Worm (Caenorhabditis elegans): ENCODE results near the gene uvs-1.

uvs-1 gene

DNA sequence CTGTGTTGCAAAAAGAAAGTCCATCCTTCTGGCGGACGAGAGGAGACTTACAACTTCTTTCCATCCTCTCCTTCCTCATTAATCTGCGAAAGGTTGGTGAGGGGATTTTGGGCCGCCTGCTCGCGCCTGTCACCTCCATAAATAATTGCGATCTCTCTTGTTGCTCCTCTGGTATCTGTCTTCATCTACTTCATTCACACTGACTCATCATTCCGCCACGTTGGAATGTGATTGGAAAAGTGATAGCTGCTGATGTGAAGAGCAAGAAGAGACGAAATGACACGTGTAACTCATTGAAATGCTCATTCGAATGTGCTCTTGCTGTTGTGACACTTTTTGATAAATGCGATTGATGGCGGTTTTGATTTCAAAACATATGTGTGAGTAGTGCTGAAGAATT, 18.6 kb upstream of the uvs-1 start:
- TF ChIP-seq mab-5 (tag; optimal IDR thresholded peaks at IDR 0.05) (peak; percentile 56), egl-27 (tag; optimal IDR thresholded peaks at IDR 0.05) (peak; percentile 19), crh-2 (tag; optimal IDR thresholded peaks at IDR 0.05) (peak; percentile 60), nhr-129 (tag; optimal IDR thresholded peaks at IDR 0.05) (peak; percentile 84), sma-9 (GFP tag; optimal IDR thresholded peaks at IDR 0.05) (peak; percentile 32), sma-9 (tag; optimal IDR thresholded peaks at IDR 0.05) (no peak), unc-55 (GFP tag; optimal IDR thresholded peaks at IDR 0.05) (no peak), nhr-10 (tag; optimal IDR thresholded peaks at IDR 0.05) (no peak), C34F6.9 (tag; optimal IDR thresholded peaks at IDR 0.05) (peak; percentile 37), lsy-2 (tag; optimal IDR thresholded peaks at IDR 0.05) (peak in 1 of 2 experiments; percentile 57), unc-62 (GFP tag; optimal IDR thresholded peaks at IDR 0.05) (peak; percentile 8), F13H6.1 (tag; optimal IDR thresholded peaks at IDR 0.05) (peak; percentile 82), nhr-77 (tag; optimal IDR thresholded peaks at IDR 0.05) (no peak), ceh-16 (tag; optimal IDR thresholded peaks at IDR 0.05) (no peak)

DNA sequence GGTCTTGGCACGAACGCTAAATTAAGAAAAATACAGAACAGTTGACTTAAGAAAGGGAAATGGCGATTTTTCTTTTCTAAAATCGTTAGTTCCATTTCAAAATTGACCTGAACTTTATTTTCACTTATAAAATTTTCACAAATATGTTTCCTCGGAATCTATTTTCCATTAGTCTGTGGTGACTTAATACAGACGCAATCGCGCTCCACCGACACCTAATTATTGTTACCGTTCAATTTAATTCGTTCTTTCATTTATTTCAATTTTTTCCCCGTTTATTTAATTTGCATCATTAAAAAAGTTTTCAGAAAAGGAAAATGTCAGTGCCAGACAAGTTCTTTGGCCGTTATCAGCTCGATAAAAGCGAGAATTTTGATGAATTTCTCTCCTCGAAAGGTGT, 16.3 kb upstream of the uvs-1 start, which contains the start of gene lbp-4:
Gene lbp-4 (plus strand): TSS at position 309 of the 400 bp plus-strand sequence.
- peak; percentile 71 for TF ChIP-seq unc-55 (GFP tag; optimal IDR thresholded peaks at IDR 0.05)
- TF ChIP-seq fos-1 (tag; optimal IDR thresholded peaks at IDR 0.05), result peak; percentile 50
- no peak for TF ChIP-seq nhr-21 (tag; optimal IDR thresholded peaks at IDR 0.05)
- TF ChIP-seq C34F6.9 (tag; optimal IDR thresholded peaks at IDR 0.05), result peak; percentile 71
- TF ChIP-seq sma-9 (GFP tag; optimal IDR thresholded peaks at IDR 0.05), result peak; percentile 7
- no peak for TF ChIP-seq sma-9 (tag; optimal IDR thresholded peaks at IDR 0.05)
- TF ChIP-seq nhr-23 (tag; optimal IDR thresholded peaks at IDR 0.05), result no peak
- TF ChIP-seq gmeb-1 (tag; optimal IDR thresholded peaks at IDR 0.05), result peak; percentile 27
- peak; percentile 47 for TF ChIP-seq crh-2 (tag; optimal IDR thresholded peaks at IDR 0.05)
- TF ChIP-seq ztf-4 (tag; optimal IDR thresholded peaks at IDR 0.05), result no peak
- TF ChIP-seq nhr-129 (tag; optimal IDR thresholded peaks at IDR 0.05), result peak; percentile 24
- TF ChIP-seq sma-3 (GFP tag; optimal IDR thresholded peaks at IDR 0.05), result peak; percentile 45
- TF ChIP-seq lsy-2 (tag; optimal IDR thresholded peaks at IDR 0.05), result peak in 1 of 2 experiments; percentile 64

DNA sequence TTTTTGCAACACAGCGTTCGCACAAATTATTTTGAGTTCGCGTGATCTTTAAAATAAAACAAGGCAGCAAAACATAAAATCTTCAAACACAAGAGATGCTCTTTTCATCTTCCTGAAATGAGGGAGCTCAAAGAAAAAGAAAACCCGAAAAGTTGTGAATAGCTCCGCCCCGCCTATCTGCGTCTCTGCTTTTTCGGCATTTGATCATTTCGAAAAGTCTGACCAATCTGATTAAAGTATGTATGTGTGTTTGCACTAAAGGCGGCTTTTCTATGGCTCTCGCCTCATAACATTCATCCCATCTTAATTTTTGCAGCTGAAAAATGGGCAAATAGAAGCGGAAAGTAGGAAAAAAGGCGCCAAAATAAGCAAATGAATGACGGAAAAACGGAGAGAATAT, 15.6 kb upstream of the uvs-1 start:
- TF ChIP-seq alr-1 (tag; optimal IDR thresholded peaks at IDR 0.05) (no peak), egl-27 (tag; optimal IDR thresholded peaks at IDR 0.05) (no peak), unc-55 (GFP tag; optimal IDR thresholded peaks at IDR 0.05) (peak; percentile 21), C34F6.9 (tag; optimal IDR thresholded peaks at IDR 0.05) (peak; percentile 13)

DNA sequence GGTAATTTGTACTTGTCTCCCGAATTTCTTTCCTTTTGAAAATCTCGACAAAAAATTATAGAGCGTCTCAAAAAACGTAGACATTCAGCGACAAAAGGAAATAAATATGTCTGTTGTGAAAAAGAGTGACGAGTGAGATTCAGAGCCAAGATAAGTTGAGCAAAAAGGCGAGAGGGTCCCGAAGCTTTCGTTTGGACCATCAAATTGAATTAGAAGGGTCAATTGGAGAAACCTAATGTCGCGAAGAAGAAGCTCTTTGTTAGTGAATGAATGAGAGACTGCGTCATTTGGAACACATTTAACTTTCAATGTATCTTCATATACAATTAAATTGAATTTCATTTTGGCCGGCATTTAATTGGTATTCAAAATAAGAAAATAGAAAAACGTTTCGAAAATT, 12.5 kb upstream of the uvs-1 start:
- TF ChIP-seq elt-3 (tag; optimal IDR thresholded peaks at IDR 0.05), result no peak
- no peak for TF ChIP-seq snpc-4 (tag; optimal IDR thresholded peaks at IDR 0.05)
- TF ChIP-seq lin-13 (GFP tag; optimal IDR thresholded peaks at IDR 0.05), result no peak

DNA sequence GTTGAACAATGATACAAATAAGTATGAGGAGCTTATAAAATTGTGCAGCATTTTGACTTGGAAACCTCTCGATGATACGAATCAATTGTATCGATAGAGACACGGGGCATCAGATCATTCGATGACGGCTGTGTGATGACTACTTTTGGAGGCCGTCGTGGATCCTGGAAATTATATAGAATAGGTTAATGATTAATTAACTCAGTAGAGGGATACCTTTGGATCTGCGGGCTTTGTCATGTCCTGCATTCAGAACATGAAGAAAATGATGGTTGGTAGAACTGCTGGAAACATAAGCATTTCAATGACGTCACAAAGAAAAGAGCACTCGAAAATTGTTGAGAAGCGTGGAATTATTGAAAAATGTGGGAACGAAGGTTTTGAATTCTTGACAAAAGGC, 10.6 kb upstream of the uvs-1 start, which contains the start of gene ZK742.6:
Gene ZK742.6 (minus strand): TSS at position 342 of the 400 bp plus-strand sequence.
- TF ChIP-seq unc-39 (tag; optimal IDR thresholded peaks at IDR 0.05) (no peak), nhr-12 (tag; optimal IDR thresholded peaks at IDR 0.05) (no peak), nhr-23 (tag; optimal IDR thresholded peaks at IDR 0.05) (no peak), ama-1 (optimal IDR thresholded peaks at IDR 0.05) (no peak), nhr-237 (tag; optimal IDR thresholded peaks at IDR 0.05) (no peak), unc-55 (GFP tag; optimal IDR thresholded peaks at IDR 0.05) (no peak)

DNA sequence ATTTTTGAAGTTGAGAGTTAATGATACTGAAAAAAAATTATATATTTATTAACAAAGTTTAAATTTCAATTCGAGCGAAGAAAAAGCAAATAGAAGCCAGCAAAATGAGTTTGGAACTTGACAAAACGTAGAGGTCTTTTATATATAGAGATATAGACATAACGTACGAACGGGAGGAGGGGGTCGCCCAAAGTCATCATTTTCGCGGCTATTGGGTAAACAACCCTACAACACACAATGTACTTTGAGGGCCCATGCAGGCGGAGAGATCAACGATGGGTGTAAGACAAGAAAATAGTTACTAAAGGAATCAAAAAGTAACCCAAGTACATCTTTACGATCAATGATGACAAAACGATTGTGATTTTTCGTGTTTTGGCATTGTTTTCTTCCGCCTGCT, 7.8 kb upstream of the uvs-1 start, which contains the start of gene ZK742.4:
Gene ZK742.4 (minus strand): TSS at position 35 of the 400 bp plus-strand sequence.
- TF ChIP-seq sma-9 (GFP tag; optimal IDR thresholded peaks at IDR 0.05) (peak; percentile 24), sma-9 (tag; optimal IDR thresholded peaks at IDR 0.05) (no peak), nhr-12 (tag; optimal IDR thresholded peaks at IDR 0.05) (no peak)

DNA sequence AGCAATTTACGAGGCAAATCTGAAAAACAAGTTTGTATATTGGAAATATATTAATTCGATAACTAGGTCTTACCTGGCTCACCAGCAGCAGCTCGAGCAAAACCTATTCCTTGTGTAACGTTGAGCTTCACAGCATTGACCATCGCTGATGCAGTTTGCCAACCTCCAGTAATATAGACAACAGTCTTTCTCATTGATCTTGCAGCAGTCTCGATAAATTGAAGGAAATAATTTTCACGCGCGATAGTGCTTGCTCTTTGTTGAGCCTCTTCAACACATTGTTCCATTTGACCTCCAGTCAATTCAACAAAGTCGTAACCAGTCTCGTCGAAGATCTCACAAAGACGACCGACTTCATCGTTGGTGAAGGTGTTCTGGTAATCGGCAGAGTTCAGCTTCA, 6.6 kb upstream of the uvs-1 start:
- TF ChIP-seq F13H6.1 (tag; optimal IDR thresholded peaks at IDR 0.05) (no peak), egl-27 (tag; optimal IDR thresholded peaks at IDR 0.05) (no peak), unc-39 (tag; optimal IDR thresholded peaks at IDR 0.05) (no peak), ceh-16 (tag; optimal IDR thresholded peaks at IDR 0.05) (no peak), lin-13 (GFP tag; optimal IDR thresholded peaks at IDR 0.05) (no peak)
